Fruit fly (Drosophila melanogaster): ENCODE data around the gene Ogg1.

Gene Ogg1

dm6 chrX:8671348-8672298, 18.5 kb upstream of the Ogg1 start (continued):
- TF ChIP-seq CG17829 (tag; optimal IDR thresholded peaks at IDR 0.05) (peak; percentile 60), NFAT (GFP tag; IDR thresholded peaks at IDR 0.05) (no peak), CG7928 (GFP tag; optimal IDR thresholded peaks at IDR 0.05) (no peak), D19B (GFP tag; optimal IDR thresholded peaks at IDR 0.05) (peak; percentile 15), maf-S (GFP tag; optimal IDR thresholded peaks at IDR 0.05) (no peak), CG9437 (GFP tag; optimal IDR thresholded peaks at IDR 0.05) (no peak), Gsc (GFP tag; IDR thresholded peaks at IDR 0.05) (peak; percentile 43; the same call in 1 of the 2 replicates), dm (GFP tag; optimal IDR thresholded peaks at IDR 0.05) (no peak), Drgx (GFP tag; IDR thresholded peaks at IDR 0.05) (no peak), CG12104 (GFP tag; optimal IDR thresholded peaks at IDR 0.05) (no peak), gfzf (GFP tag; optimal IDR thresholded peaks at IDR 0.05) (no peak), CG3163 (GFP tag; optimal IDR thresholded peaks at IDR 0.05) (no peak), CG30403 (GFP tag; optimal IDR thresholded peaks at IDR 0.05) (peak; percentile 30), HLHmδ (GFP tag; optimal IDR thresholded peaks at IDR 0.05) (no peak), pum (GFP tag; optimal IDR thresholded peaks at IDR 0.05) (peak; percentile 6), zfh1 (GFP tag; IDR thresholded peaks at IDR 0.05) (peak; percentile 90), CHES-1-like (GFP tag; optimal IDR thresholded peaks at IDR 0.05) (no peak), psq (GFP tag; optimal IDR thresholded peaks at IDR 0.05) (no peak), pnt (GFP tag; optimal IDR thresholded peaks at IDR 0.05) (peak; percentile 8), CG4328 (GFP tag; optimal IDR thresholded peaks at IDR 0.05) (no peak), Dek (tag; optimal IDR thresholded peaks at IDR 0.05) (no peak), CG8089 (GFP tag; optimal IDR thresholded peaks at IDR 0.05) (peak; percentile 12), ci (GFP tag; IDR thresholded peaks at IDR 0.05) (peak; percentile 85), CG8359 (GFP tag; optimal IDR thresholded peaks at IDR 0.05; ENCODE audit: borderline replicate concordance) (no peak), CG10565 (GFP tag; optimal IDR thresholded peaks at IDR 0.05) (no peak), Aef1 (GFP tag; IDR thresholded peaks at IDR 0.05) (no peak), CG42726 (GFP tag; IDR thresholded peaks at IDR 0.05; ENCODE audit: partially characterized antibody) (no peak), Tbp (GFP tag; optimal IDR thresholded peaks at IDR 0.05) (no peak), CG8924 (tag; optimal IDR thresholded peaks at IDR 0.05) (peak; percentile 40), CG11696 (GFP tag; IDR thresholded peaks at IDR 0.05) (no peak), Bteb2 (GFP tag; optimal IDR thresholded peaks at IDR 0.05) (no peak), C15 (GFP tag; IDR thresholded peaks at IDR 0.05) (no peak), nerfin-1 (tag; optimal IDR thresholded peaks at IDR 0.05) (peak; percentile 14), Jarid2 (GFP tag; optimal IDR thresholded peaks at IDR 0.05) (no peak), fu2 (GFP tag; optimal IDR thresholded peaks at IDR 0.05) (no peak), dmrt11E (tag; optimal IDR thresholded peaks at IDR 0.05) (peak; percentile 82), dan (GFP tag; IDR thresholded peaks at IDR 0.05) (peak; percentile 55; the same call in 1 of the 2 replicates), h (optimal IDR thresholded peaks at IDR 0.05) (no peak), fru (optimal IDR thresholded peaks at IDR 0.05) (no peak), zen2 (GFP tag; IDR thresholded peaks at IDR 0.05; ENCODE audit: partially characterized antibody) (no peak), CG2129 (GFP tag; IDR thresholded peaks at IDR 0.05; ENCODE audit: partially characterized antibody) (no peak), Pdp1 (GFP tag; optimal IDR thresholded peaks at IDR 0.05) (peak in 1 of 2 experiments; percentile 29), CG15073 (GFP tag; optimal IDR thresholded peaks at IDR 0.05) (no peak), Oli (tag; optimal IDR thresholded peaks at IDR 0.05) (peak; percentile 21), CG13775 (GFP tag; optimal IDR thresholded peaks at IDR 0.05) (peak; percentile 3), CG11504 (tag; optimal IDR thresholded peaks at IDR 0.05) (peak; percentile 59), luna (GFP tag; optimal IDR thresholded peaks at IDR 0.05) (no peak), hb (GFP tag; IDR thresholded peaks at IDR 0.05; ENCODE audit: partially characterized antibody) (no peak), MTF-1 (GFP tag; optimal IDR thresholded peaks at IDR 0.05; ENCODE audit: borderline replicate concordance) (no peak)
